Fruit fly (Drosophila melanogaster): Measurements from ENCODE around the gene CG7900.
A peak's percentile ranks its signal among the peaks of the same experiment; 100 is the strongest.

Gene CG7900

DNA sequence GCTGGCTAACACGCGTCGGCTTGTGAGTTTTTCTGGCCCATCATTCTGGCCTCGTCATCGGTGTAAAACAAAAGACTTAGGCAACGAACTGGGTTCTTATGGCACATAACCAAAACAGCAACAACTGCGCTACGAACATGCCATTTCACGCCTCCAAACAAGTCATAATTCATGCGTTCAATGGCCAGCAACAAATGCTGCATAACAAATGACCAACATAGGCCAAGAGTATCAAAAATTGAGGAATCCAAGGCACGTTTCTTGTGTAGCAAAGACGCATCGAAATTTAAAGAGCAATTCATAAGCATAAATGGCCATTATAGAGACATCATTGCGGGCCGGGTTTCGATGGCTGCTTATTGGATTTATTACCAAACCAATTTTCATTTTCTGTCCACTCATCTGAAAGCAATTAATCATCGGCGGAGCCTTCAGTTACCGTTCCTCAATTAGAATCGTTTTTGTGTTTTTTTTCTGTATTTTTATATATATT is 53.0 kb downstream of the CG7900 start (continued):
- TF ChIP-seq lola (GFP tag; optimal IDR thresholded peaks at IDR 0.05) (no peak), NK7.1 (GFP tag; optimal IDR thresholded peaks at IDR 0.05) (no peak), sens (GFP tag) (peak; percentile 4), vvl (GFP tag; IDR thresholded peaks at IDR 0.05) (peak; percentile 55; the same call in 1 of the 2 replicates), CG11247 (GFP tag; IDR thresholded peaks at IDR 0.05) (peak; percentile 48; the same call in 1 of the 2 replicates), abd-A (tag; optimal IDR thresholded peaks at IDR 0.05) (peak; percentile 31), Ets65A (GFP tag) (peak; percentile 56), tgo (GFP tag; IDR thresholded peaks at IDR 0.05) (0 out of 3 replicates have a peak, but pooled peaks have one; percentile 25)

DNA sequence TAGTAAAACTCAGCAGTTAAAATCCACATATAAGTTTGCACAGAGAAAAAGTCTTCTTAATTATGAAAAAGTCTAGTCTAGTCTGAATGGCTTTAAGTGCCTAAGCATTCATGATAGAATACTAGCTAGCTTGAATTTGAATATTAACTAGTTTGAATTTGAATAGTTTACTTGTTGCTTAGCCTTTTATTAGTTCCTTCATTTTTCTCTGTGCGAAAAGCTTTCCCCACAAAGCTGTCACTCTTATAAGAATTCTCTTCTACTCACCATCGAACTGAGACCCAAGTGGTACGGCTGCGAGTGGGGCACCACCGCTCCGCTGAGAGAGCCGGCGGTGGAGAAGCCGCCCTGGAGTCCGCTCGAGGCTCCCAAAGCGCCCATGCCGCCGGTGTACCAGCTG is 55.1 kb downstream of the CG7900 start:
- peak; percentile 75 for TF ChIP-seq Ets65A (GFP tag)
- no peak for TF ChIP-seq Atf3 (GFP tag; optimal IDR thresholded peaks at IDR 0.05)

DNA sequence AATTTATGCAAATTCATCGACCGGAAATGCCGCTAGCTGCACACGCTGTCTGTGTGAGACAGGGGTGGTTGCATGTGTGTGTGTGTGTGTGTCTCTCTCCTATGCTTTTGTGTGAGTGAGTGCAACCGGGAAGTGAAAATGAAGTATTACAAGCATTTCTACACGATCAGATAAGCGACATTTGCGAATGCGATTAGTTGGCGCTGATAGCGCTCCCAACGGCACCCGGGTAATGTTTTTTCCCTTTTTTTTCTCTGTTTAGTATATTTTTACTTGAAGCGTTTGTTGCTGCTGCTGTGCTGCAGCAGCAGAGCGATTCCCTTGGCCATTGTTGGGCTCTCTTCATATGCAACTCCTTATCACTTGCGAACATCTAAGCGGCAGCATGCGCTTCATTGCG is 56.1 kb downstream of the CG7900 start:
- peak; percentile 95 for TF ChIP-seq grn (GFP tag; optimal IDR thresholded peaks at IDR 0.05)
- TF ChIP-seq CG2199 (GFP tag; IDR thresholded peaks at IDR 0.05), result no peak
- no peak for TF ChIP-seq luna (GFP tag; optimal IDR thresholded peaks at IDR 0.05)
- no peak for TF ChIP-seq lola (GFP tag; optimal IDR thresholded peaks at IDR 0.05)
- no peak for TF ChIP-seq CG12659 (GFP tag; optimal IDR thresholded peaks at IDR 0.05)
- peak; percentile 39 for TF ChIP-seq cg (GFP tag; optimal IDR thresholded peaks at IDR 0.05)
- no peak for TF ChIP-seq sim (GFP tag; IDR thresholded peaks at IDR 0.05)
- TF ChIP-seq CG17568 (GFP tag; optimal IDR thresholded peaks at IDR 0.05), result no peak
- no peak for TF ChIP-seq Gsc (GFP tag; IDR thresholded peaks at IDR 0.05)
- no peak for TF ChIP-seq Ravus (GFP tag; IDR thresholded peaks at IDR 0.05)
- no peak for TF ChIP-seq abd-A (tag; optimal IDR thresholded peaks at IDR 0.05)
- TF ChIP-seq Hand (GFP tag; optimal IDR thresholded peaks at IDR 0.05), result no peak
- peak; percentile 68 for TF ChIP-seq Neu2 (GFP tag; optimal IDR thresholded peaks at IDR 0.05; ENCODE audit: borderline replicate concordance)
- TF ChIP-seq Taf1 (GFP tag; IDR thresholded peaks at IDR 0.05), result no peak
- no peak for TF ChIP-seq twi (tag; optimal IDR thresholded peaks at IDR 0.05)
- no peak for TF ChIP-seq gt (GFP tag; IDR thresholded peaks at IDR 0.05)
- no peak for TF ChIP-seq unc-4 (GFP tag; IDR thresholded peaks at IDR 0.05; ENCODE audit: partially characterized antibody)
- TF ChIP-seq CG4282 (GFP tag; optimal IDR thresholded peaks at IDR 0.05), result no peak
- peak; percentile 89 for TF ChIP-seq CG15479 (GFP tag; optimal IDR thresholded peaks at IDR 0.05)
- no peak for TF ChIP-seq CoRest (tag; optimal IDR thresholded peaks at IDR 0.05)
- no peak for TF ChIP-seq gcm (GFP tag; optimal IDR thresholded peaks at IDR 0.05)
- no peak for TF ChIP-seq CG13123 (GFP tag; optimal IDR thresholded peaks at IDR 0.05)
- TF ChIP-seq CG32772 (GFP tag; IDR thresholded peaks at IDR 0.05), result no peak
- TF ChIP-seq onecut (GFP tag; IDR thresholded peaks at IDR 0.05), result peak; percentile 15; the same call in 1 of the 2 replicates
- no peak for TF ChIP-seq kni (GFP tag; optimal IDR thresholded peaks at IDR 0.05)

DNA sequence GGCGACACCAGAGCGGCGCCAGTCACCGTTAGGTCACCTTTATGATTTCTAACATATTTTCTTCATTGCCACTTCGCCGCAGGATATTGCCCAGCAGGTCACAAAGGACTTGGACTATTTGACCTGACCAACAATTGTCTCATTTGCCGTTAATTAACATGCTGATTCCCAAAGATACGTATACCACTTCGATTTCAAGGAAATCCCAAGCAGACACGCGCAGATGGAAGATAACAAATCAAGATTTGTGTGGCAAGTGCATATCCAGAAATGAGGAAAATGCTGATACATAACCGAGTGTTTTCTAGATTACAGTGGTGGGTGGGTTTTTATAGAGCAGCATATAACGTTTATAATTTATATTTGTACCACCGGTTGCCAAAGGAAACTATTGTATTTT is 57.2 kb downstream of the CG7900 start:
- TF ChIP-seq Eip74EF (GFP tag; optimal IDR thresholded peaks at IDR 0.05) (no peak), CG15479 (GFP tag; optimal IDR thresholded peaks at IDR 0.05) (peak; percentile 58), pb (GFP tag; optimal IDR thresholded peaks at IDR 0.05) (no peak), CG34376 (GFP tag; optimal IDR thresholded peaks at IDR 0.05) (no peak), cato (GFP tag; optimal IDR thresholded peaks at IDR 0.05; ENCODE audit: borderline replicate concordance) (no peak), kay (GFP tag; optimal IDR thresholded peaks at IDR 0.05) (no peak), vfl (GFP tag; optimal IDR thresholded peaks at IDR 0.05) (no peak), CG30431 (GFP tag; optimal IDR thresholded peaks at IDR 0.05) (no peak), cad (GFP tag; optimal IDR thresholded peaks at IDR 0.05) (no peak), CG17802 (tag; optimal IDR thresholded peaks at IDR 0.05) (no peak), ci (GFP tag; IDR thresholded peaks at IDR 0.05) (no peak), CG3065 (GFP tag; optimal IDR thresholded peaks at IDR 0.05) (no peak), grn (GFP tag; optimal IDR thresholded peaks at IDR 0.05) (peak; percentile 95), dmrt11E (tag; optimal IDR thresholded peaks at IDR 0.05) (no peak), Abd-B (GFP tag; optimal IDR thresholded peaks at IDR 0.05) (no peak), otp (GFP tag; IDR thresholded peaks at IDR 0.05) (no peak), CG15073 (GFP tag; optimal IDR thresholded peaks at IDR 0.05) (no peak), eve (GFP tag; optimal IDR thresholded peaks at IDR 0.05) (peak in 1 of 2 experiments; percentile 45)

Measured in whole organism, embryonic.